Worm (Caenorhabditis elegans) whole organism, young adult: Measurements from ENCODE around the gene gpd-2.

ENCODE experiments used
- B0035.1 ChIP-seq: sonication (generic microtip); optimal IDR thresholded peaks from 2 replicates; lab custom pipeline; 2016; ENCODE audit warnings: missing genetic modification characterization, mild to moderate bottlenecking, missing compliant biosample characterization, missing genotype, missing genetic modification reagents
- C06A6.2 ChIP-seq: fragments of 200-800 bp; sonication (Bioruptor generic); conservative IDR thresholded peaks from 2 replicates; pipeline ENCODE4 v1.3.6; 2022; ENCODE audit warnings: missing genetic modification characterization, missing compliant biosample characterization
- K11D2.4 ChIP-seq: fragments of 200-800 bp; sonication (Bioruptor generic); IDR thresholded peaks from 2 replicates; pipeline ENCODE4 v1.3.6; 2022; ENCODE audit warnings: missing genetic modification reagents, missing genetic modification characterization, missing compliant biosample characterization
- Y53G8AR.9 ChIP-seq: fragments of 200-800 bp; sonication (Bioruptor generic); conservative IDR thresholded peaks from 2 replicates; pipeline ENCODE4 v1.3.6; 2022; ENCODE audit warnings: missing genetic modification reagents, missing genetic modification characterization, missing compliant biosample characterization
- Y56A3A.18 ChIP-seq: fragments of 200-800 bp; sonication (Bioruptor generic); IDR thresholded peaks from 2 replicates; pipeline ENCODE4 v1.3.6; 2022; ENCODE audit warnings: missing genetic modification reagents, missing genetic modification characterization, missing compliant biosample characterization
- Y79H2A.3 ChIP-seq: fragments of 200-800 bp; sonication (Bioruptor generic); conservative IDR thresholded peaks from 2 replicates; pipeline ENCODE4 v1.3.6; 2022; ENCODE audit warnings: missing genetic modification reagents, missing genetic modification characterization, missing compliant biosample characterization
- ZK185.1 ChIP-seq: sonication (generic microtip); optimal IDR thresholded peaks from 2 replicates; lab custom pipeline; 2016; ENCODE audit warnings: mild to moderate bottlenecking, missing genetic modification characterization, missing compliant biosample characterization; ENCODE audit not compliant: poor library complexity, severe bottlenecking
- ama-1 ChIP-seq, 3 experiments: fragments of 150-350 bp in 1 of 3; sonication (generic microtip) in 2 of 3; optimal IDR thresholded peaks; 2 replicates each; lab custom pipeline; 2014 to 2018; ENCODE audit warnings: missing biosample characterization in 2 of 3, missing genetic modification characterization in 2 of 3, missing genetic modification reagents in 2 of 3
- atf-7 ChIP-seq: sonication (generic microtip); optimal IDR thresholded peaks from 2 replicates; lab custom pipeline; 2017; ENCODE audit warnings: mild to moderate bottlenecking, missing genetic modification characterization, missing compliant biosample characterization
- cebp-1 ChIP-seq, 2 experiments: fragments of 200-800 bp in 1 of 2; sonication (Bioruptor generic) in 1 of 2; sonication (generic microtip) in 1 of 2; IDR thresholded peaks in 1 of 2; optimal IDR thresholded peaks in 1 of 2; 2 replicates each; pipeline versions ENCODE4 v1.3.6 to Lab custom; 2017 to 2022; ENCODE audit warnings: missing compliant biosample characterization in 2 of 2, missing genetic modification characterization in 2 of 2, mild to moderate bottlenecking in 1 of 2, missing genetic modification reagents in 1 of 2, moderate library complexity in 1 of 2
- dox-1 ChIP-seq: fragments of 200-800 bp; sonication (Bioruptor generic); IDR thresholded peaks from 2 replicates; pipeline ENCODE4 v1.3.6; 2022; ENCODE audit warnings: missing genetic modification reagents, missing genetic modification characterization, missing compliant biosample characterization
- ekl-4 ChIP-seq: fragments of 200-800 bp; sonication (Bioruptor generic); IDR thresholded peaks from 2 replicates; pipeline ENCODE4 v1.3.6; 2022; ENCODE audit warnings: missing genetic modification reagents, missing genetic modification characterization, missing compliant biosample characterization
- fkh-3 ChIP-seq: sonication (generic microtip); optimal IDR thresholded peaks from 2 replicates; lab custom pipeline; 2016; ENCODE audit warnings: mild to moderate bottlenecking, missing genetic modification characterization, missing compliant biosample characterization
- gei-17 ChIP-seq: fragments of 200-800 bp; sonication (Bioruptor generic); optimal IDR thresholded peaks from 2 replicates; lab custom pipeline; 2018; ENCODE audit warnings: mild to moderate bottlenecking, missing genetic modification characterization, missing compliant biosample characterization
- hlh-12 ChIP-seq: sonication (generic microtip); optimal IDR thresholded peaks from 2 replicates; lab custom pipeline; 2016; ENCODE audit warnings: missing genetic modification characterization, missing compliant biosample characterization
- let-607 ChIP-seq, 2 experiments: fragments of 200-800 bp in 1 of 2; sonication (Bioruptor generic) in 1 of 2; sonication (generic microtip) in 1 of 2; optimal IDR thresholded peaks; 2 replicates each; lab custom pipeline; 2016 to 2018; ENCODE audit warnings: mild to moderate bottlenecking in 2 of 2, missing compliant biosample characterization in 2 of 2, missing genetic modification characterization in 2 of 2, moderate library complexity in 2 of 2, missing genotype in 1 of 2
- lin-35 ChIP-seq, 3 experiments: fragments of 150-350 bp in 2 of 3; sonication (generic microtip) in 1 of 3; optimal IDR thresholded peaks; 2 replicates each; lab custom pipeline; 2014 to 2018; ENCODE audit warnings: missing biosample characterization in 3 of 3, missing genetic modification characterization in 3 of 3, missing genetic modification reagents in 3 of 3
- lin-40 ChIP-seq: sonication (generic microtip); optimal IDR thresholded peaks from 2 replicates; lab custom pipeline; 2016; ENCODE audit warnings: missing genetic modification characterization, mild to moderate bottlenecking, missing compliant biosample characterization, missing genotype, missing genetic modification reagents
- lsy-27 ChIP-seq: sonication (generic microtip); optimal IDR thresholded peaks from 2 replicates; lab custom pipeline; 2017; ENCODE audit warnings: missing genetic modification characterization, mild to moderate bottlenecking, missing compliant biosample characterization, antibody characterized with exemption, missing genotype, borderline replicate concordance; ENCODE audit not compliant: insufficient read depth
- madf-10 ChIP-seq: sonication (generic microtip); optimal IDR thresholded peaks from 2 replicates; lab custom pipeline; 2016; ENCODE audit warnings: mild to moderate bottlenecking, missing genetic modification characterization, missing compliant biosample characterization
- madf-3 ChIP-seq: fragments of 200-800 bp; sonication (Bioruptor generic); IDR thresholded peaks from 2 replicates; pipeline ENCODE4 v1.3.6; 2022; ENCODE audit warnings: missing genetic modification reagents, missing genetic modification characterization, missing compliant biosample characterization
- mcd-1 ChIP-seq: fragments of 200-800 bp; sonication (Bioruptor generic); IDR thresholded peaks from 2 replicates; pipeline ENCODE4 v1.3.6; 2022; ENCODE audit warnings: missing genetic modification reagents, missing genetic modification characterization, missing compliant biosample characterization
- nhr-80 ChIP-seq: sonication (generic microtip); optimal IDR thresholded peaks from 2 replicates; lab custom pipeline; 2016; ENCODE audit warnings: missing genetic modification characterization, missing compliant biosample characterization
- pha-4 ChIP-seq: fragments of 150-350 bp; sonication (generic microtip); optimal IDR thresholded peaks from 2 replicates; lab custom pipeline; 2014; ENCODE audit warnings: missing biosample characterization, missing genetic modification reagents, missing genetic modification characterization
- repo-1 ChIP-seq: sonication (generic microtip); optimal IDR thresholded peaks from 2 replicates; lab custom pipeline; 2017; ENCODE audit warnings: mild to moderate bottlenecking, missing genetic modification characterization, missing compliant biosample characterization
- sea-2 ChIP-seq: fragments of 200-800 bp; sonication (Bioruptor generic); IDR thresholded peaks from 2 replicates; pipeline ENCODE4 v1.3.6; 2022; ENCODE audit warnings: missing genetic modification characterization, missing compliant biosample characterization
- snpc-1.3 ChIP-seq: sonication (generic microtip); optimal IDR thresholded peaks from 2 replicates; lab custom pipeline; 2017; ENCODE audit warnings: missing genetic modification characterization, mild to moderate bottlenecking, missing compliant biosample characterization, antibody characterized with exemption, moderate library complexity, missing genotype, missing genetic modification reagents; ENCODE audit not compliant: insufficient read depth
- snpc-4 ChIP-seq, 5 experiments: fragments of 150-350 bp in 1 of 5; sonication (generic microtip) in 4 of 5; optimal IDR thresholded peaks; 2 replicates each; lab custom pipeline; 2014 to 2018; ENCODE audit warnings: missing genetic modification characterization in 5 of 5, missing biosample characterization in 3 of 5, antibody characterized with exemption in 2 of 5, mild to moderate bottlenecking in 2 of 5, missing compliant biosample characterization in 2 of 5, missing genotype in 2 of 5, moderate library complexity in 2 of 5, missing genetic modification reagents in 1 of 5
- somi-1 ChIP-seq: fragments of 200-800 bp; sonication (Bioruptor generic); optimal IDR thresholded peaks from 2 replicates; lab custom pipeline; 2018; ENCODE audit warnings: mild to moderate bottlenecking, missing genetic modification characterization, missing compliant biosample characterization
- tlf-1 ChIP-seq: fragments of 200-800 bp; sonication (Bioruptor generic); optimal IDR thresholded peaks from 2 replicates; lab custom pipeline; 2018; ENCODE audit warnings: mild to moderate bottlenecking, missing genetic modification characterization, missing compliant biosample characterization
- zfh-2 ChIP-seq: fragments of 200-800 bp; sonication (Bioruptor generic); conservative IDR thresholded peaks from 2 replicates; pipeline ENCODE4 v1.3.6; 2022; ENCODE audit warnings: missing genetic modification reagents, missing genetic modification characterization, missing compliant biosample characterization
- ztf-26 ChIP-seq: sonication (generic microtip); optimal IDR thresholded peaks from 2 replicates; lab custom pipeline; 2017; ENCODE audit warnings: missing genetic modification characterization, missing compliant biosample characterization

Gene gpd-2

DNA sequence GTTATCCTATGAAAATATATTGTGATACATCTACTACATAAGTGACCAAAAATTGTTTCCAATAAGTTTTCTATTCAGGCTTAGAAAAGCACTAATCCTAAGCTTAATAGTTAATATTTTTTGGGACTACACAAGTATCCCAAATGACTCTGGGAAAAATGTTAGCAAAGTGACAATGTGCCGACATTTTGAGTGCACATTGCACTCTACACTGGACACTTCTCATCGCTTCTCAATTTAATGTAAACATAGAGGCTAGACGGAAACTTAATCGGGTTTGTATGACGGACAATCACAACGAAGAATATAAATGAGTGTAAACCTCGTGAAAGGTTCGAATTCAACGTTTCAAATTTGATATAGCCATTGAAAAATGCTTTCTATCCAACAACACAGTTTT is 2.8 kb downstream of the gpd-2 start:
- TF ChIP-seq cebp-1 (GFP tag; IDR thresholded peaks at IDR 0.05; lab: Robert Waterston, UW) (no peak), cebp-1 (tag; optimal IDR thresholded peaks at IDR 0.05; lab: Kevin White, UChicago) (peak; percentile 26), dox-1 (GFP tag; lab: Robert Waterston, UW) (no peak), tlf-1 (peak; percentile 55), mcd-1 (GFP tag; lab: Robert Waterston, UW) (no peak; the same call in 1 of the 2 replicates), sea-2 (no peak), lin-35 (GFP tag; optimal IDR thresholded peaks at IDR 0.05; lab: Kevin White, UChicago) (peak in 1 of 3 experiments; percentile 83), ama-1 (optimal IDR thresholded peaks at IDR 0.05; lab: Kevin White, UChicago) (peak; percentile 95), ama-1 (GFP tag; optimal IDR thresholded peaks at IDR 0.05; lab: Kevin White, UChicago) (peak in 1 of 2 experiments; percentile 36), lsy-27 (tag; lab: Kevin White, UChicago) (no peak), lin-40 (tag; lab: Kevin White, UChicago) (peak; percentile 55), repo-1 (tag; lab: Kevin White, UChicago) (peak; percentile 80), snpc-1.3 (tag; lab: Kevin White, UChicago) (peak; percentile 2), zfh-2 (GFP tag; lab: Robert Waterston, UW) (no peak), pha-4 (tag; lab: Kevin White, UChicago) (no peak), Y56A3A.18 (GFP tag; lab: Robert Waterston, UW) (0 out of 2 replicates have a peak, but pooled peaks have one; percentile 9), hlh-12 (tag; lab: Kevin White, UChicago) (no peak), madf-10 (tag; lab: Kevin White, UChicago) (peak; percentile 19), ztf-26 (tag; lab: Kevin White, UChicago) (no peak), madf-3 (GFP tag; lab: Robert Waterston, UW) (peak; percentile 69; the same call in 1 of the 2 replicates), Y53G8AR.9 (GFP tag; lab: Robert Waterston, UW) (peak; percentile 49; the same call in 1 of the 2 replicates), gei-17 (GFP tag; lab: Kevin White, UChicago) (peak; percentile 43), C06A6.2 (GFP tag; lab: Robert Waterston, UW) (peak; percentile 54), let-607 (tag; optimal IDR thresholded peaks at IDR 0.05; lab: Kevin White, UChicago) (no peak), nhr-80 (tag; lab: Kevin White, UChicago) (peak; percentile 0), snpc-4 (GFP tag; optimal IDR thresholded peaks at IDR 0.05; lab: Kevin White, UChicago) (no peak), snpc-4 (tag; optimal IDR thresholded peaks at IDR 0.05; lab: Kevin White, UChicago) (peak in 1 of 4 experiments; percentile 37), K11D2.4 (GFP tag; lab: Robert Waterston, UW) (peak; percentile 64; the same call in 1 of the 2 replicates), ZK185.1 (peak; percentile 64), somi-1 (GFP tag; lab: Kevin White, UChicago) (peak; percentile 57), B0035.1 (tag; lab: Kevin White, UChicago) (peak; percentile 25), ekl-4 (GFP tag; lab: Robert Waterston, UW) (no peak)

DNA sequence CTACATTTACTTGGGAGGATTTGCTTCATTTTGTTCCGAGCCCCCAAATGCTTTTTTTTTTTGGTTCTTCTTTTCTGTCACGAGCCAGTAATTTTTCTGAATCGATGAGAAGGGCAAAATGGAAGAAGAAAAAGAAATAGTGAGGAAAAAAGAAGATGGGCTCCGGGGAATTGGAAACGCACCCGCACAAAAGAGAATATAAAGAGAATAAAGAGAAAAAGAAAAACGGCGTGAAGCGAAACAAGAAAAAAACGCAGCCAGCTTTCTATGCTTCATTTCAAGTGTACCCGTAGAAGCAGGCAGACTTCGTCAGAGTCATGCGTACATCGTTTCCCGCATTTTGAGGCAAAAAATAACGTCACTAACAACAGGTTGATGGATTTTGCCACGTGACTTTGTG is 3.4 kb downstream of the gpd-2 start:
- TF ChIP-seq Y79H2A.3 (GFP tag; lab: Robert Waterston, UW), result no peak
- peak in 1 of 3 experiments; percentile 47 for TF ChIP-seq lin-35 (GFP tag; optimal IDR thresholded peaks at IDR 0.05; lab: Kevin White, UChicago)
- no peak for TF ChIP-seq atf-7
- TF ChIP-seq ZK185.1, result peak; percentile 37

- TF ChIP-seq lsy-27 (tag; lab: Kevin White, UChicago), result no peak
- 0 out of 2 replicates have a peak, but pooled peaks have one; percentile 22 for TF ChIP-seq dox-1 (GFP tag; lab: Robert Waterston, UW)
- peak; percentile 66 for TF ChIP-seq nhr-80 (tag; lab: Kevin White, UChicago)
- TF ChIP-seq fkh-3 (tag; lab: Kevin White, UChicago), result no peak
- TF ChIP-seq, all 124 proteins: peak for 2
Observed at ce11 chrX:3110576-3110975, 3.9 kb downstream of the gpd-2 start, which contains the start of gene gpcp-1. gpcp-1 (minus strand) TSS chrX:3110628.
